Worm (Caenorhabditis elegans) whole organism, midembryonic: ENCODE results near the gene anmt-3.

Source experiments
- T22C8.4 ChIP-seq: fragments of 200-800 bp; sonication (Bioruptor generic); IDR thresholded peaks from 2 replicates; pipeline ENCODE4 v1.3.6; 2022; ENCODE audit warnings: missing genetic modification characterization, missing compliant biosample characterization
- cog-1 ChIP-seq: sonication (generic microtip); optimal IDR thresholded peaks from 2 replicates; lab custom pipeline; 2016; ENCODE audit warnings: missing genetic modification characterization, missing compliant biosample characterization
- flt-1 ChIP-seq: fragments of 200-800 bp; sonication (Bioruptor generic); IDR thresholded peaks from 2 replicates; pipeline ENCODE4 v1.3.6; 2022; ENCODE audit warnings: missing genetic modification characterization, missing compliant biosample characterization
- klf-2 ChIP-seq: fragments of 200-800 bp; sonication (Bioruptor generic); conservative IDR thresholded peaks from 2 replicates; pipeline ENCODE4 v1.3.6; 2022; ENCODE audit warnings: missing genetic modification reagents, missing genetic modification characterization, missing compliant biosample characterization
- med-1 ChIP-seq: sonication (generic microtip); optimal IDR thresholded peaks from 2 replicates; lab custom pipeline; 2017; ENCODE audit warnings: missing genetic modification characterization, mild to moderate bottlenecking, missing compliant biosample characterization, antibody characterized with exemption, missing genetic modification reagents; ENCODE audit not compliant: insufficient read depth
- ref-1 ChIP-seq: fragments of 200-800 bp; sonication (Bioruptor generic); conservative IDR thresholded peaks from 2 replicates; pipeline ENCODE4 v1.3.6; 2022; ENCODE audit warnings: missing genetic modification reagents, missing genetic modification characterization, missing compliant biosample characterization
- tab-1 ChIP-seq: fragments of 200-800 bp; sonication (Bioruptor generic); IDR thresholded peaks from 2 replicates; pipeline ENCODE4 v1.3.6; 2022; ENCODE audit warnings: missing genetic modification characterization, missing compliant biosample characterization
- ztf-23 ChIP-seq: fragments of 200-800 bp; sonication (Bioruptor generic); IDR thresholded peaks from 2 replicates; pipeline ENCODE4 v1.3.6; 2022; ENCODE audit warnings: missing genetic modification reagents, missing genetic modification characterization, missing compliant biosample characterization
- ztf-29 ChIP-seq: fragments of 200-800 bp; sonication (Bioruptor generic); IDR thresholded peaks from 2 replicates; pipeline ENCODE4 v1.3.6; 2022; ENCODE audit warnings: missing genetic modification reagents, missing genetic modification characterization, missing compliant biosample characterization

anmt-3 gene

DNA sequence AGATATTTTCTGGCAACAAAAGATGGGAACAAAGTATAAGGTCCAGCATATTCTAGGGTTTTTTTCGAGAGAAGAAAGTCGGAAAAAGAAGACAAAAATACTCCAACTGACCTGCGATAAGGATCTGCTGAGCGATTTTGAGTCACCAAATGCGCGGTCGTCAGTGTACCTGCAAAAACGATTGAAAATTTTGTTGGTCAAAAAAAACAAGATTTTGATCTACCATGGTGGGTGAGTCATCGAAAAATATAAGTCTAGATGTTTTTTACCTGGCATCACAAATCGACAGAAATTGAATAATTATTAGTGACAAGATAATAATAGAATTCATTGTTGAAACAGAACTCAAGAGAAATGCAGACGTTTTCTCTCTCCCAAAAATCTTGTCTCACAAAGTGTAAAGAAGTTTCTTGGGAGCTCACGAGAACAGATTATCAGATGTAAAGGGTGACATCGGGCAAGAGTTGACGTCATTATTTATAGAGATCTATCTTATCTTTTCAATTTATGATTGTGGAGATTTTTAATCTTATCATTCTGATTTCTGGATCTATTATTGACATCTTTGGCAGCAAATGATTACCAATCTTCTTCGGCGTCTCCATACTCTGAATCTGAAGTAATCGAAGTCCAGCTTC lies 27.2 kb upstream of the anmt-3 start:
- TF ChIP-seq tab-1 (GFP tag; lab: Robert Waterston, UW): no peak
- no peak for TF ChIP-seq med-1 (GFP tag; lab: Kevin White, UChicago)
- TF ChIP-seq ref-1 (GFP tag; lab: Robert Waterston, UW): no peak
- TF ChIP-seq T22C8.4 (GFP tag; lab: Robert Waterston, UW): no peak
- no peak for TF ChIP-seq ztf-23 (GFP tag; lab: Robert Waterston, UW)
- no peak for TF ChIP-seq ztf-29 (GFP tag; lab: Robert Waterston, UW)
- no peak for TF ChIP-seq klf-2 (GFP tag; lab: Robert Waterston, UW)
- no peak for TF ChIP-seq flt-1 (GFP tag; lab: Robert Waterston, UW)
- TF ChIP-seq cog-1 (tag; lab: Kevin White, UChicago): no peak

DNA sequence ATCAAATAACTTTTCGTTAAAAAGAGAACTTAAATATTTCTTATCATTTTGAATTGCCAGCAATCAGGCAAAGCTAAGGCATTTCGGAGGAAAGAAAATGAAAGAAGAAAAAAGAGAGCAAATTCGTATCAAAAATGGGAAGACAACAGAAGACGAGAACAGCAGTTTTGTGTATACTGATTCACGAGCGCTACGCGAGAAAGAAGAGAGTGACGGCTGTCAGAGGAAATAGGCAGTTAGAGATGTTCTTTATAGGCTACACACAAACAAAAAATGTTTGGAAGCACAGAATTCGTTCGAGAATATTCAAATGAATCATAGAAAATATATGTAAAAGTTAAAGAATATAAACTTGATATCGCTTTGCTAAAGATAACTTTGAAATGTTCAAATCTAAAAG lies 26.7 kb upstream of the anmt-3 start:
- no peak for TF ChIP-seq klf-2 (GFP tag; lab: Robert Waterston, UW)
- no peak for TF ChIP-seq T22C8.4 (GFP tag; lab: Robert Waterston, UW)
- no peak for TF ChIP-seq ref-1 (GFP tag; lab: Robert Waterston, UW)
- no peak for TF ChIP-seq flt-1 (GFP tag; lab: Robert Waterston, UW)
- TF ChIP-seq tab-1 (GFP tag; lab: Robert Waterston, UW): no peak
- TF ChIP-seq ztf-23 (GFP tag; lab: Robert Waterston, UW): no peak
- TF ChIP-seq med-1 (GFP tag; lab: Kevin White, UChicago): no peak
- no peak for TF ChIP-seq ztf-29 (GFP tag; lab: Robert Waterston, UW)
- TF ChIP-seq cog-1 (tag; lab: Kevin White, UChicago): no peak

DNA sequence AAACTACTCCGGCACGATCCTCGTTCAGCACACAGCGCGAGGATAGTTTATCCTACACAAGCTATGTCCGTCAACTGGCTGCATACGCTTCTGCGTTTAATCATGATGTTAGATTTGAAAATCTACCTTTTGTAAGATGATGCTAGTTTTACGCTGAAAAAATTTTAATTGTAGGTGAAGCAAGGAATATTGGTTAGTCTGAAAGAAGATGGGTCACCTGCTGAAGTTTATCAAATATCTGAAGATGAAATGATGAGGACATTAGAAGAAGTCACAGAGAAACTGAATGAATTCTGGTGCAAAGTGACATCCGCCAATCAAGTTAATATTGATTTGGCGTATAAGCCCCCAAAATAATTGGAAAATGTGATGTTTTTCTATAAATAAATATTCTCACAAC lies 25.4 kb upstream of the anmt-3 start:
- TF ChIP-seq tab-1 (GFP tag; lab: Robert Waterston, UW): no peak
- TF ChIP-seq ztf-29 (GFP tag; lab: Robert Waterston, UW): no peak
- TF ChIP-seq ref-1 (GFP tag; lab: Robert Waterston, UW): no peak
- no peak for TF ChIP-seq med-1 (GFP tag; lab: Kevin White, UChicago)

DNA sequence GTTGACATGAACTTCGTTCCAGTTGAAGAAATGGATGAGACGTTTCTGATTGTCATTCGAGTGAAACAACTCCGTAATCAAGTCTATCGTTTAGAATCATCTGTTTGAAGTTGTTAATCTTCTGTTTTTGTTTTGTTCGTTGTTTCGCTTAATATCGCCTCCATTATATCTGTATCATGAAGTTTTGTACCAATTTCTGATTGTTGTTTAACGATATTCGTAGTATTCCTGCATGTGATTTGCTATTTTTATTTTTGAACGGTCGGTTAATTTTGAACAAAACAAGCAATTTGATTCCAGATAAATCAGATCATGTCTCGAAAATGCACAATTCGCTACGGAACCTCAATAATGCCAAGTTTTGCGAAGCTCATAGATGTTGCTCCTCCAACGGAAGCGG lies 24.4 kb upstream of the anmt-3 start, which contains the start of gene C27H6.9:
Gene C27H6.9, plus strand, starts transcription at position 301 of the 400 bp plus-strand sequence.
- TF ChIP-seq cog-1 (tag; lab: Kevin White, UChicago) (no peak), T22C8.4 (GFP tag; lab: Robert Waterston, UW) (no peak), ztf-29 (GFP tag; lab: Robert Waterston, UW) (no peak), ztf-23 (GFP tag; lab: Robert Waterston, UW) (no peak), tab-1 (GFP tag; lab: Robert Waterston, UW) (no peak), flt-1 (GFP tag; lab: Robert Waterston, UW) (no peak), med-1 (GFP tag; lab: Kevin White, UChicago) (no peak), klf-2 (GFP tag; lab: Robert Waterston, UW) (no peak), ref-1 (GFP tag; lab: Robert Waterston, UW) (no peak)

DNA sequence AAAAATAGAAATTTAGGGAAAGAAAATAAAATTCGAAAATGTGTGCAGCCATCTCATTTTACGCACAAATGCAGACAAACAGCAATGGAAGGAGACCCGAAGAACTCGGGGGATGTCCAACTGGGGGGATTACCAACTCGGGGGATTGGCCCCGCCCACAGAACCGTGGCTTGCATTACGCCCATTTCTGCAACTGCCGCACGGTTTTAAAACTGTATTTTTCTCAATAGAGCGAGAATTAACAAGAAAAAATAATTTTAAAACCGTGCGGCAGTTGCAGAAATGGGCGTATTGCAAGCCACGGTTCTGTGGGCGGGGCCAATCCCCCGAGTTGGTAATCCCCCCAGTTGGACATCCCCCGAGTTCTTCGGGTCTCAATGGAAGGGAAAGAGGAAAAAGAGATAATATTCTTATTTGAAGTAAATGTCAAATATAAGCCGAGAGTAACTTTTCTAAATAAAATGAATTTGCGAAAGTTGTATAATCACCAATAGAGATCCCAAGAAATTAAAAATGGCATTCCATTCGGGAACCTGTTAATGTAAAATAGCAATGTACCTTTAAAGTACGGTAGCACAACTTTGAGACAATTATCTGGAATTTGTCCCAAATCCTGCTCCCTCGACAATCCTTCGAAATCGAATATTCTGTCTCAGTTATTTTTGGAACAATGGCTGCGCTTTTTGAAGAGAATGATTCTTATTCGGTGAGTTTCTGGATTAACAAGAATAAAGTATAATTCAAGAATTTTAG lies 22.8 kb upstream of the anmt-3 start, which contains the start of the genes ruvb-1 and tofu-1:
Gene ruvb-1, minus strand, starts transcription at position 72 of the 753 bp plus-strand sequence.
Gene tofu-1, plus strand, starts transcription at position 417 of the 753 bp plus-strand sequence.
- TF ChIP-seq ref-1 (GFP tag; lab: Robert Waterston, UW) (peak; percentile 55; the same call in 1 of the 2 replicates), ztf-23 (GFP tag; lab: Robert Waterston, UW) (peak; percentile 68; the same call in 1 of the 2 replicates), klf-2 (GFP tag; lab: Robert Waterston, UW) (0 out of 2 replicates have a peak, but pooled peaks have one; percentile 23), flt-1 (GFP tag; lab: Robert Waterston, UW) (peak; percentile 76)

DNA sequence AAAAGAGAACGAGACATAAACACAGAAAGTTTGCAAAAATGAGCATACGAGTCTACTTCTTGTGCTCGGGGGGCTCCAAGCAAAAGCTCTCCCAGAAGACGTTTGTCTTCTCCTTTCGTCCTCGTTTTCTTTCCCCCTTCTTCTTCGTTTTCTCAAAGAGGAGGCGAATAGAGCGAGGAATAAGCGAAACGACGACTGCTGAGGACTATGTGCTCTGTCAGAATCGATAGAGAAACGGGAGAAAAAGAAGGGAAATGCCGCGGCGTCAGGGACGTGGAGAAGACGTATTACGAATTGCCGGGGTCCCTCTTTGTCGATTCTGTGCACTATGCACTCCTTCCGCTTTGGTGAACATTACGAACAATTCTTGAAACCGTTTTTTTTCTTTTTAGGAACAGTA lies 20.3 kb upstream of the anmt-3 start:
- TF ChIP-seq klf-2 (GFP tag; lab: Robert Waterston, UW): no peak
- TF ChIP-seq med-1 (GFP tag; lab: Kevin White, UChicago): no peak

DNA sequence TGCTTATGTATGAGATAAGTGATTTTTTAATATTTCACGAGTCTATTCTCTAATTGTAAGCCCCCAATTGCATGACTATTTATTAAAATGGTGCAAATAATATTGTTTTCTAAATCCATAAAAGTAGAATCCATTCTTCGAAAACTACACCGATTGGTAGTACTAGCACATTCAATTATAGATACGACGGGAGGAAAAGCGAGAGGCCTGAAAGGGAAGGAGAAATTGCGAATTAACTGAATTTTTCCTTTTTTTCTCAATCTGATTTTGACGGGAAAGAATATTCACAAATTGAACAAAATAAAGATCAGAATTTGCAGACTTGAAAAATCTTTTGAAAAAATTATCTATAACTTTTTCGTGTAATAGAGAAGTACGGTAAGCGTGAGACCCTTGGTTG lies 19.1 kb upstream of the anmt-3 start:
- no peak for TF ChIP-seq ref-1 (GFP tag; lab: Robert Waterston, UW)
- TF ChIP-seq flt-1 (GFP tag; lab: Robert Waterston, UW): no peak
- TF ChIP-seq klf-2 (GFP tag; lab: Robert Waterston, UW): no peak
- TF ChIP-seq med-1 (GFP tag; lab: Kevin White, UChicago): no peak
- TF ChIP-seq T22C8.4 (GFP tag; lab: Robert Waterston, UW): no peak
- no peak for TF ChIP-seq cog-1 (tag; lab: Kevin White, UChicago)
- no peak for TF ChIP-seq ztf-23 (GFP tag; lab: Robert Waterston, UW)
- TF ChIP-seq ztf-29 (GFP tag; lab: Robert Waterston, UW): no peak

DNA sequence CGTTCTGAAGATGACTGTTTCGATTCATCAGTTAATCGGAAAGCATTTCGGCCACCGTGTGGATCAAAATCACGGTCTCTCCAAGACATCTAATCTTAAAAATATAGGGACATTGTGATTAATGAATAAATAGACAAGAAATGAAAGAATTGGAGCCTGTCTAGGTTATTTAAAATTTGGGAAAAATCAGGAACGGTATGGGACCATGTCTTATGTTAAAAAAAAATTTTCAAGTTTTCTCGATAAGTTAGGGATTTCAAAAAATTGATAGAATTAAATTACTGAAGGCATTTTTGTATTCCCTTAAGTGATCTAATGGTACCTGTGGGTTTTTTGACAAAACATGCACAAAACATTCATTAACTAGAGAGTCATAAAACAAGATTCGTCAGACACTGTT lies 18.0 kb upstream of the anmt-3 start, which contains the start of gene unc-41:
Gene unc-41, minus strand, starts transcription at position 101 of the 400 bp plus-strand sequence.
- TF ChIP-seq med-1 (GFP tag; lab: Kevin White, UChicago): no peak
- no peak for TF ChIP-seq ref-1 (GFP tag; lab: Robert Waterston, UW)
- no peak for TF ChIP-seq tab-1 (GFP tag; lab: Robert Waterston, UW)
- TF ChIP-seq T22C8.4 (GFP tag; lab: Robert Waterston, UW): no peak
- no peak for TF ChIP-seq cog-1 (tag; lab: Kevin White, UChicago)
- TF ChIP-seq flt-1 (GFP tag; lab: Robert Waterston, UW): no peak
- TF ChIP-seq ztf-29 (GFP tag; lab: Robert Waterston, UW): no peak
- no peak for TF ChIP-seq klf-2 (GFP tag; lab: Robert Waterston, UW)
- TF ChIP-seq ztf-23 (GFP tag; lab: Robert Waterston, UW): no peak
